Fruit fly (Drosophila melanogaster) whole organism, embryonic: ENCODE data around the gene APP-BP1.

ENCODE experiments used
- Asciz ChIP-seq: fragments of 200-800 bp; sonication (Bioruptor generic); optimal IDR thresholded peaks from 2 replicates; lab custom pipeline; 2017; ENCODE audit warnings: missing biosample characterization, mild to moderate bottlenecking, missing genetic modification characterization, missing genetic modification reagents
- Atf3 ChIP-seq: fragments of 200-800 bp; sonication (Bioruptor generic); optimal IDR thresholded peaks from 3 replicates; lab custom pipeline; 2016; ENCODE audit warnings: missing biosample characterization, missing genetic modification characterization
- B-H1 ChIP-seq: fragments of 200-800 bp; sonication (Bioruptor generic); IDR thresholded peaks from 3 replicates; pipeline ENCODE4 v1.3.6; 2022; ENCODE audit warnings: missing biosample characterization, missing genetic modification characterization
- Bdp1 ChIP-seq: fragments of 200-800 bp; sonication (Bioruptor generic); optimal IDR thresholded peaks from 3 replicates; lab custom pipeline; 2016; ENCODE audit warnings: missing biosample characterization, missing genetic modification characterization
- CG10209 ChIP-seq: fragments of 200-800 bp; sonication (Bioruptor generic); optimal IDR thresholded peaks from 3 replicates; lab custom pipeline; 2017; ENCODE audit warnings: missing biosample characterization, mild to moderate bottlenecking, missing genetic modification characterization, missing genetic modification reagents
- CG1024 ChIP-seq: fragments of 200-800 bp; sonication (Bioruptor generic); IDR thresholded peaks from 2 replicates; pipeline ENCODE4 v1.3.6; 2022; ENCODE audit warnings: missing biosample characterization, missing genetic modification characterization
- CG10274 ChIP-seq: fragments of 200-800 bp; sonication (Bioruptor generic); optimal IDR thresholded peaks from 3 replicates; lab custom pipeline; 2017; ENCODE audit warnings: missing biosample characterization, mild to moderate bottlenecking, missing genetic modification characterization
- CG11398 ChIP-seq: fragments of 200-800 bp; sonication (Bioruptor generic); optimal IDR thresholded peaks from 2 replicates; lab custom pipeline; 2016; ENCODE audit warnings: missing biosample characterization, missing genetic modification characterization
- CG12219 ChIP-seq: fragments of 200-800 bp; sonication (Bioruptor generic); optimal IDR thresholded peaks from 3 replicates; lab custom pipeline; 2018; ENCODE audit warnings: missing biosample characterization, mild to moderate bottlenecking, missing genetic modification characterization
- CG13296 ChIP-seq: fragments of 200-800 bp; sonication (Bioruptor generic); optimal IDR thresholded peaks from 3 replicates; lab custom pipeline; 2018; ENCODE audit warnings: missing biosample characterization, mild to moderate bottlenecking, missing genetic modification characterization
- CG15269 ChIP-seq: fragments of 200-800 bp; sonication (Bioruptor generic); optimal IDR thresholded peaks from 2 replicates; lab custom pipeline; 2018; ENCODE audit warnings: missing biosample characterization, mild to moderate bottlenecking, missing genetic modification characterization, moderate library complexity
- CG17328 ChIP-seq: fragments of 200-800 bp; sonication (Bioruptor generic); IDR thresholded peaks from 2 replicates; pipeline ENCODE4 v1.3.6; 2022; ENCODE audit warnings: missing biosample characterization, missing genetic modification characterization
- CG17568 ChIP-seq: fragments of 200-800 bp; sonication (Bioruptor generic); optimal IDR thresholded peaks from 2 replicates; lab custom pipeline; 2018; ENCODE audit warnings: missing biosample characterization, mild to moderate bottlenecking, missing genetic modification characterization, moderate library complexity
- CG18011 ChIP-seq: fragments of 200-800 bp; sonication (Bioruptor generic); optimal IDR thresholded peaks from 2 replicates; lab custom pipeline; 2017; ENCODE audit warnings: missing biosample characterization, missing genetic modification characterization, mild to moderate bottlenecking, moderate library complexity, missing genotype
- CG32767 ChIP-seq: fragments of 200-800 bp; sonication (Bioruptor generic); IDR thresholded peaks from 2 replicates; pipeline ENCODE4 v1.3.6; 2022; ENCODE audit warnings: missing biosample characterization, missing genetic modification characterization
- CG42726 ChIP-seq: fragments of 200-800 bp; sonication (Bioruptor generic); IDR thresholded peaks from 2 replicates; pipeline ENCODE4 v1.3.6; 2022; ENCODE audit warnings: missing biosample characterization, missing genetic modification characterization; ENCODE audit not compliant: partially characterized antibody
- CG5180 ChIP-seq: fragments of 200-800 bp; sonication (Bioruptor generic); optimal IDR thresholded peaks from 3 replicates; lab custom pipeline; 2017; ENCODE audit warnings: missing biosample characterization, missing genetic modification characterization, mild to moderate bottlenecking, moderate library complexity, missing genetic modification reagents
- CG6654 ChIP-seq: fragments of 200-800 bp; sonication (Bioruptor generic); optimal IDR thresholded peaks from 2 replicates; lab custom pipeline; 2017; ENCODE audit warnings: missing biosample characterization, mild to moderate bottlenecking, missing genetic modification characterization
- CG7963 ChIP-seq: fragments of 200-800 bp; sonication (Bioruptor generic); IDR thresholded peaks from 3 replicates; pipeline ENCODE4 v1.3.6; 2022; ENCODE audit warnings: missing biosample characterization, missing genetic modification characterization; ENCODE audit not compliant: partially characterized antibody
- CoRest ChIP-seq: fragments of 200-800 bp; sonication (Bioruptor generic); optimal IDR thresholded peaks from 3 replicates; lab custom pipeline; 2018; ENCODE audit warnings: missing biosample characterization, mild to moderate bottlenecking, missing genetic modification characterization, moderate library complexity
- Doc3 ChIP-seq: fragments of 200-800 bp; sonication (Bioruptor generic); IDR thresholded peaks from 3 replicates; pipeline ENCODE4 v1.3.6; 2022; ENCODE audit warnings: missing biosample characterization, missing genetic modification characterization; ENCODE audit not compliant: partially characterized antibody
- HHEX ChIP-seq: fragments of 200-800 bp; sonication (Bioruptor generic); optimal IDR thresholded peaks from 3 replicates; lab custom pipeline; 2017; ENCODE audit warnings: missing biosample characterization, mild to moderate bottlenecking, missing genetic modification characterization, missing genetic modification reagents
- Hand ChIP-seq: fragments of 200-800 bp; sonication (Bioruptor generic); optimal IDR thresholded peaks from 2 replicates; lab custom pipeline; 2017; ENCODE audit warnings: mild to moderate bottlenecking, missing biosample characterization, missing genetic modification reagents, missing genetic modification characterization
- Hr78 ChIP-seq, 2 experiments: fragments of 200-800 bp in 1 of 2; fragments of >200 bp in 1 of 2; sonication (Bioruptor generic) in 1 of 2; optimal IDR thresholded peaks; 2 replicates each; lab custom pipeline; 2017 to 2019; ENCODE audit warnings: missing biosample characterization in 2 of 2, missing genetic modification characterization in 2 of 2, mild to moderate bottlenecking in 1 of 2, moderate library complexity in 1 of 2
- Max ChIP-seq: fragments of 200-800 bp; sonication (Bioruptor generic); optimal IDR thresholded peaks from 2 replicates; lab custom pipeline; 2016; ENCODE audit warnings: missing biosample characterization, mild to moderate bottlenecking, missing genetic modification characterization
- Mes4 ChIP-seq: fragments of 200-800 bp; sonication (Bioruptor generic); optimal IDR thresholded peaks from 2 replicates; lab custom pipeline; 2016; ENCODE audit warnings: missing biosample characterization, missing genetic modification characterization
- NC2α ChIP-seq: fragments of 200-800 bp; sonication (Bioruptor generic); optimal IDR thresholded peaks from 2 replicates; lab custom pipeline; 2016; ENCODE audit warnings: missing biosample characterization, missing genetic modification characterization
- Xbp1 ChIP-seq: fragments of 200-800 bp; sonication (Bioruptor generic); optimal IDR thresholded peaks from 3 replicates; lab custom pipeline; 2016; ENCODE audit warnings: missing biosample characterization, mild to moderate bottlenecking, missing genetic modification characterization
- YL-1 ChIP-seq: fragments of 200-800 bp; sonication (Bioruptor generic); optimal IDR thresholded peaks from 3 replicates; lab custom pipeline; 2017; ENCODE audit warnings: missing biosample characterization, mild to moderate bottlenecking, missing genetic modification characterization
- ara ChIP-seq: fragments of 200-800 bp; sonication (Bioruptor generic); IDR thresholded peaks from 2 replicates; pipeline ENCODE4 v1.3.6; 2022; ENCODE audit warnings: missing biosample characterization, missing genetic modification characterization
- cato ChIP-seq: fragments of 200-800 bp; sonication (Bioruptor generic); optimal IDR thresholded peaks from 2 replicates; lab custom pipeline; 2016; ENCODE audit warnings: missing biosample characterization, missing genetic modification characterization, borderline replicate concordance
- dm ChIP-seq: fragments of 200-800 bp; sonication (Bioruptor generic); optimal IDR thresholded peaks from 3 replicates; lab custom pipeline; 2016; ENCODE audit warnings: missing biosample characterization, missing genetic modification characterization
- dpn ChIP-seq, 2 experiments: fragments of 200-800 bp; sonication (Bioruptor generic); optimal IDR thresholded peaks; 3 replicates each; lab custom pipeline; 2016; ENCODE audit warnings: missing biosample characterization in 2 of 2, missing genetic modification characterization in 2 of 2
- esg ChIP-seq: fragments of 200-800 bp; sonication (Bioruptor generic); conservative IDR thresholded peaks from 2 replicates; pipeline ENCODE4 v1.3.6; 2022; ENCODE audit warnings: missing biosample characterization, missing genetic modification characterization
- gem ChIP-seq: fragments of 200-800 bp; sonication (Bioruptor generic); optimal IDR thresholded peaks from 2 replicates; lab custom pipeline; 2019; ENCODE audit warnings: missing biosample characterization, mild to moderate bottlenecking, missing genetic modification characterization, moderate library complexity
- hbn ChIP-seq: fragments of 200-800 bp; sonication (Bioruptor generic); IDR thresholded peaks from 2 replicates; pipeline ENCODE4 v1.3.6; 2022; ENCODE audit warnings: missing biosample characterization, missing genetic modification characterization; ENCODE audit not compliant: partially characterized antibody
- jing ChIP-seq: fragments of 200-800 bp; sonication (Bioruptor generic); optimal IDR thresholded peaks from 2 replicates; lab custom pipeline; 2018; ENCODE audit warnings: missing biosample characterization, mild to moderate bottlenecking, missing genetic modification characterization
- kni ChIP-seq: fragments of 200-800 bp; sonication (Bioruptor generic); optimal IDR thresholded peaks from 3 replicates; lab custom pipeline; 2017; ENCODE audit warnings: mild to moderate bottlenecking, missing biosample characterization, missing genetic modification reagents, missing genetic modification characterization
- lmd ChIP-seq: fragments of 200-800 bp; sonication (Bioruptor generic); IDR thresholded peaks from 2 replicates; pipeline ENCODE4 v1.3.6; 2022; ENCODE audit warnings: missing biosample characterization, missing genetic modification characterization
- nerfin-1 ChIP-seq: fragments of 200-800 bp; sonication (Bioruptor generic); optimal IDR thresholded peaks from 3 replicates; lab custom pipeline; 2019; ENCODE audit warnings: missing biosample characterization, mild to moderate bottlenecking, missing genetic modification characterization, moderate library complexity
- phol ChIP-seq: fragments of 200-800 bp; sonication (Bioruptor generic); optimal IDR thresholded peaks from 3 replicates; lab custom pipeline; 2018; ENCODE audit warnings: missing biosample characterization, mild to moderate bottlenecking, missing genetic modification characterization, moderate library complexity
- pnt ChIP-seq: fragments of 200-800 bp; sonication (Bioruptor generic); optimal IDR thresholded peaks from 3 replicates; lab custom pipeline; 2016; ENCODE audit warnings: missing biosample characterization, missing genetic modification characterization
- ranshi ChIP-seq: fragments of 200-800 bp; sonication (Bioruptor generic); IDR thresholded peaks from 2 replicates; pipeline ENCODE4 v1.3.6; 2022; ENCODE audit warnings: missing biosample characterization, missing genetic modification characterization
- sna ChIP-seq: fragments of 200-800 bp; sonication (Bioruptor generic); IDR thresholded peaks from 2 replicates; pipeline ENCODE4 v1.3.6; 2022; ENCODE audit warnings: missing biosample characterization, missing genetic modification characterization; ENCODE audit not compliant: partially characterized antibody
- sqz ChIP-seq: fragments of 200-800 bp; sonication (Bioruptor generic); optimal IDR thresholded peaks from 3 replicates; lab custom pipeline; 2018; ENCODE audit warnings: missing biosample characterization, mild to moderate bottlenecking, missing genetic modification characterization
- usp ChIP-seq: fragments of >200 bp; optimal IDR thresholded peaks from 2 replicates; lab custom pipeline; 2017; ENCODE audit warnings: missing biosample characterization, missing genetic modification characterization
- vnd ChIP-seq: fragments of 200-800 bp; sonication (Bioruptor generic); IDR thresholded peaks from 3 replicates; pipeline ENCODE4 v1.3.6; 2022; ENCODE audit warnings: missing biosample characterization, missing genetic modification characterization; ENCODE audit not compliant: partially characterized antibody
- vvl ChIP-seq: fragments of 200-800 bp; sonication (Bioruptor generic); IDR thresholded peaks from 2 replicates; pipeline ENCODE4 v1.3.6; 2022; ENCODE audit warnings: missing biosample characterization, missing genetic modification characterization
- wek ChIP-seq: fragments of 200-800 bp; sonication (Bioruptor generic); optimal IDR thresholded peaks from 3 replicates; lab custom pipeline; 2018; ENCODE audit warnings: missing biosample characterization, mild to moderate bottlenecking, missing genetic modification characterization, moderate library complexity

Gene APP-BP1

DNA sequence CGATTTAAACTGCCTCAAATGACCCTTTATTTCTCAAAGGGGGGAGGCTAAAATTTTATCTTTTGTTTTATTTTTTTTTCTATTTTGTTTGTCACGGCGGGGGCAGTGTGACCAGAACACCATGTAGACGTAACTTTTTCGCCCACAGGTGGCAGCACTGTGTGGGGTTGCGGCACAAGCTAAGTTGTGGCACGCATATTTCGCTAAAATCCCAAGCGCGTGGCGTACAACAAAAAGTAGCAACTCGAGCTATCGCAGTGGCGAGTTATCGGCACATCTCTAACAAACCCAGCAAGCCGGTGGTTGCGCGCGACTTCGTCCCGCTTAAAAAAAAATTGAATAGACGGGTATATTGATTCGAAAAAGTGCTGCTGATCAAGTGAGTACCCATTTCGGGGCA is 24.9 kb downstream of the APP-BP1 start, which contains the start of the genes Ufd1 and NaPi-III (continued):
- TF ChIP-seq CG17328 (no peak), CG6654 (GFP tag; lab: Kevin White, UChicago) (no peak), CG10274 (GFP tag; lab: Kevin White, UChicago) (no peak), ara (GFP tag; lab: Robert Waterston, UW) (no peak), usp (GFP tag; lab: Kevin White, UChicago) (no peak), wek (GFP tag; lab: Kevin White, UChicago) (no peak), B-H1 (no peak), CG1024 (no peak), CG5180 (GFP tag; lab: Kevin White, UChicago) (no peak), phol (peak; percentile 59), CG10209 (GFP tag; lab: Kevin White, UChicago) (no peak), vnd (GFP tag; lab: Robert Waterston, UW) (peak; percentile 61; the same call in 2 of the 3 replicates), NC2α (GFP tag; lab: Kevin White, UChicago) (no peak), Doc3 (GFP tag; lab: Robert Waterston, UW) (peak; percentile 67), gem (tag; lab: Kevin White, UChicago) (peak; percentile 6), CG18011 (GFP tag; lab: Kevin White, UChicago) (no peak), Max (GFP tag; lab: Kevin White, UChicago) (no peak), vvl (GFP tag; lab: Robert Waterston, UW) (peak; percentile 59; the same call in 1 of the 2 replicates), jing (no peak), sqz (peak; percentile 88), Asciz (GFP tag; lab: Kevin White, UChicago) (no peak), Atf3 (GFP tag; lab: Kevin White, UChicago) (peak; percentile 5), hbn (GFP tag; lab: Robert Waterston, UW) (peak; percentile 84), CG42726 (GFP tag; lab: Robert Waterston, UW) (peak; percentile 90), CG17568 (no peak), CG7963 (GFP tag; lab: Robert Waterston, UW) (peak; percentile 68), cato (GFP tag; lab: Kevin White, UChicago) (no peak), dm (GFP tag; lab: Kevin White, UChicago) (peak; percentile 73), YL-1 (GFP tag; lab: Kevin White, UChicago) (peak; percentile 79), CG12219 (GFP tag; lab: Kevin White, UChicago) (no peak), kni (no peak), pnt (GFP tag; lab: Kevin White, UChicago) (peak; percentile 26), sna (peak; percentile 73; the same call in 1 of the 2 replicates), Bdp1 (peak; percentile 16), Mes4 (GFP tag; lab: Kevin White, UChicago) (no peak), Hand (GFP tag; lab: Kevin White, UChicago) (no peak), CG13296 (no peak), lmd (GFP tag; lab: Robert Waterston, UW) (peak; percentile 20; the same call in 1 of the 2 replicates), CG32767 (GFP tag; lab: Robert Waterston, UW) (peak; percentile 57; the same call in 1 of the 2 replicates), Hr78 (GFP tag; optimal IDR thresholded peaks at IDR 0.05; lab: Kevin White, UChicago) (no peak), dpn (GFP tag; optimal IDR thresholded peaks at IDR 0.05; lab: Kevin White, UChicago) (peak; percentile 46 to 62), HHEX (GFP tag; lab: Kevin White, UChicago) (no peak), CoRest (tag; lab: Kevin White, UChicago) (peak; percentile 73), CG11398 (GFP tag; lab: Kevin White, UChicago) (no peak), esg (GFP tag; lab: Robert Waterston, UW) (no peak), CG15269 (tag; lab: Kevin White, UChicago) (no peak), Xbp1 (GFP tag; lab: Kevin White, UChicago) (peak; percentile 40), ranshi (GFP tag; lab: Robert Waterston, UW) (peak; percentile 45; the same call in 1 of the 2 replicates), nerfin-1 (tag; lab: Kevin White, UChicago) (peak; percentile 41)
